Fruit fly (Drosophila melanogaster): Measurements from ENCODE around the gene CG7079.

The CG7079 gene

dm6 chr3R:21090230-21091021 is 41.8 kb upstream of the CG7079 start:
- TF ChIP-seq CG32006 (GFP tag; optimal IDR thresholded peaks at IDR 0.05): no peak
- peak; percentile 63 for TF ChIP-seq svp (GFP tag)
- peak; percentile 23 for TF ChIP-seq Eip78C (GFP tag)
- no peak for TF ChIP-seq Lpt (GFP tag; optimal IDR thresholded peaks at IDR 0.05)

DNA sequence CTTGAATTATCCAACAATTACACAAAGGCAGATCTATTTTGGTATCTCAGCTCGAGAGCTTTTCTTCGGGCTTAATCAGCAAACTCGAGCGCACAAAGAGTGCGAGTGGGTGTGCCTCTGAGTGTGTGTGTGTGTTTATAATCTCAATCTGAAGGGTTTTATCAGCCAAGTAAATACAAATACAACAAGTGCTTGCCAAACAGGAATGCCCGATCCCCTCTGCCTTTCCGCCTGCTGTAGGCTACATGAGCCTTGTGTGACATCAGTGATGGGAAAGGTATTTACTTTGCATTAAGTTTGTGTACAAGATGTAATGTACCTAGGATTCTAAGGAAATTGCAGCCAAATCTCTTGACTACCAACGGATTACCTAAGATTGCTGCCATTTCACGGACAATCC is 40.8 kb upstream of the CG7079 start:
- TF ChIP-seq CG10669 (GFP tag; optimal IDR thresholded peaks at IDR 0.05) (peak; percentile 52), CG34406 (GFP tag; optimal IDR thresholded peaks at IDR 0.05) (peak; percentile 42), CG7368 (GFP tag; optimal IDR thresholded peaks at IDR 0.05) (peak; percentile 58), spab (GFP tag; optimal IDR thresholded peaks at IDR 0.05) (peak; percentile 24), Ets96B (tag; optimal IDR thresholded peaks at IDR 0.05) (no peak), Sox14 (GFP tag; optimal IDR thresholded peaks at IDR 0.05) (peak; percentile 13), CG15336 (GFP tag; IDR thresholded peaks at IDR 0.05) (no peak), CG10631 (GFP tag; optimal IDR thresholded peaks at IDR 0.05) (no peak), fd59A (GFP tag; optimal IDR thresholded peaks at IDR 0.05) (peak; percentile 35), Eip78C (GFP tag) (peak; percentile 87), CG6163 (GFP tag; IDR thresholded peaks at IDR 0.05) (peak; percentile 72), svp (GFP tag) (peak; percentile 22), esn (GFP tag; optimal IDR thresholded peaks at IDR 0.05) (peak; percentile 48), topi (GFP tag; optimal IDR thresholded peaks at IDR 0.05) (peak; percentile 51), Blimp-1 (GFP tag; optimal IDR thresholded peaks at IDR 0.05) (peak; percentile 24), Sox15 (GFP tag; optimal IDR thresholded peaks at IDR 0.05) (no peak), Ets21C (GFP tag; optimal IDR thresholded peaks at IDR 0.05) (no peak), lz (GFP tag; optimal IDR thresholded peaks at IDR 0.05) (peak; percentile 3), Eip75B (GFP tag; optimal IDR thresholded peaks at IDR 0.05) (peak; percentile 13), CG8319 (GFP tag; optimal IDR thresholded peaks at IDR 0.05) (peak; percentile 3), Gug (GFP tag; IDR thresholded peaks at IDR 0.05) (no peak), CG11294 (GFP tag; IDR thresholded peaks at IDR 0.05) (no peak), salr (GFP tag; optimal IDR thresholded peaks at IDR 0.05) (peak in 1 of 2 experiments; percentile 30), CG6854 (GFP tag; optimal IDR thresholded peaks at IDR 0.05) (peak; percentile 56), Eip93F (GFP tag; optimal IDR thresholded peaks at IDR 0.05) (no peak), CG8119 (GFP tag; IDR thresholded peaks at IDR 0.05) (no peak), vri (GFP tag; optimal IDR thresholded peaks at IDR 0.05) (peak; percentile 18), ss (GFP tag; optimal IDR thresholded peaks at IDR 0.05) (peak in 1 of 2 experiments; percentile 57), pdm3 (GFP tag; optimal IDR thresholded peaks at IDR 0.05) (no peak), eg (GFP tag; IDR thresholded peaks at IDR 0.05) (peak; percentile 41; the same call in 2 of the 3 replicates), CG6808 (GFP tag; optimal IDR thresholded peaks at IDR 0.05) (peak; percentile 23), CG6792 (GFP tag; optimal IDR thresholded peaks at IDR 0.05) (peak; percentile 43)

DNA sequence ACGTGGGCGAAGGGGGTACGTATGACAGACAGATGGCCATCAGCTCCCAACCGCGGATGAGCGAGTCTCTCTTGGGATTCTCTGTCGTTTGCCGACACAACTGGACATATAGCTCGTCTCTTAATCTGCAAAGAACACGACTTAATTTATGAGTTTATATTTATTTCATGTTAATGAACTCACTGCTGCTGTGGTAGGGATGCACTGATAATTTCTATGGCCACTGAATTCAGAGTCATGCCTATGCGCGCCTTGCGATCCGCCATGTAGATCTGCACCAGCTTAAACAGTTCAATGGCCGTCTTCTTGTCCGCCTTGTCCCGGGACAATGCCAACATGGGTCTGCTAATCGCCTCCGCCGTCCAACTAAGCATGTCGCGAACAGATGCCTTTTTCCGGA is 36.4 kb upstream of the CG7079 start:
- TF ChIP-seq svp (GFP tag) (peak; percentile 81), Eip78C (GFP tag) (no peak), Hr39 (GFP tag; optimal IDR thresholded peaks at IDR 0.05) (no peak)

- TF ChIP-seq salr (GFP tag; optimal IDR thresholded peaks at IDR 0.05) (no peak), CG32006 (GFP tag; optimal IDR thresholded peaks at IDR 0.05) (no peak), CG3032 (tag; optimal IDR thresholded peaks at IDR 0.05) (no peak), fkh (GFP tag; optimal IDR thresholded peaks at IDR 0.05) (peak; percentile 56), Smox (GFP tag; optimal IDR thresholded peaks at IDR 0.05) (no peak), vri (GFP tag; optimal IDR thresholded peaks at IDR 0.05) (peak; percentile 63)
Observed at dm6 chr3R:21080876-21081586, 32.4 kb upstream of the CG7079 start, which contains the start of gene HHEX. Gene HHEX (minus strand): TSS chr3R:21080926.
